Worm (Caenorhabditis elegans): Measurements from ENCODE around the gene itr-1.

DNA sequence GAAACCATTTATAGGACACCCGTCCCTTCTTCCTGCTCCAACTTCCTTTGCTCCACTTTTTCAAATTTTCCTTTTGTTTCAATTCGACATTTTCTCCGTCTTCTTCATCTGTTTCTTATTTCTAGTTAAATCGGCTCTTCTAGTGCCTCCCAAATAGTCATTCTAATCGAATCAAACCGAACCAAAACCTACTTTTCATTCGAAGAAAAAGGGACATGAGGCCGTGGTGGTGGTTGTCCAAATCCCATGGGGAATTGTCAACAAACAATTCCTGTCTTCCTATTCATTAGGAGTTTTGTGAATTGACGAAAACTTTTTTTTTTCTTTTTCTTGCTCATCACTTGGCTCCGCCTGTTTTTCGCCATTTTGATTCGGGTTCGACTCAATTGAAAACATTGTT is 61.6 kb downstream of the itr-1 start:
- no peak for TF ChIP-seq him-1 (tag; optimal IDR thresholded peaks at IDR 0.05)
- TF ChIP-seq W03F9.2 (tag; optimal IDR thresholded peaks at IDR 0.05) = no peak
